Worm (Caenorhabditis elegans) whole organism, mixed stage, embryonic: ENCODE measurements around the gene zhit-3.

ENCODE experiments used
- M03D4.4 ChIP-seq: sonication (generic microtip); optimal IDR thresholded peaks from 2 replicates; lab custom pipeline; 2017; ENCODE audit warnings: mild to moderate bottlenecking, missing genetic modification characterization, missing compliant biosample characterization
- bed-3 ChIP-seq: fragments of 200-800 bp; sonication (Bioruptor generic); optimal IDR thresholded peaks from 3 replicates; lab custom pipeline; 2018; ENCODE audit warnings: mild to moderate bottlenecking, missing genetic modification characterization, moderate library complexity, missing compliant biosample characterization
- ceh-39 ChIP-seq: fragments of 150-350 bp; optimal IDR thresholded peaks from 2 replicates; lab custom pipeline; 2014; ENCODE audit warnings: missing biosample characterization, missing genetic modification characterization
- ceh-43 ChIP-seq: fragments of 200-800 bp; sonication (Bioruptor generic); optimal IDR thresholded peaks from 2 replicates; lab custom pipeline; 2018; ENCODE audit warnings: mild to moderate bottlenecking, missing genetic modification characterization, moderate library complexity, missing compliant biosample characterization
- ces-1 ChIP-seq: fragments of 150-350 bp; optimal IDR thresholded peaks from 2 replicates; lab custom pipeline; 2014; ENCODE audit warnings: missing biosample characterization, missing genetic modification reagents, missing genetic modification characterization
- cnd-1 ChIP-seq: fragments of 200-800 bp; sonication (Bioruptor generic); optimal IDR thresholded peaks from 2 replicates; lab custom pipeline; 2018; ENCODE audit warnings: mild to moderate bottlenecking, missing genetic modification characterization, missing compliant biosample characterization
- drap-1 ChIP-seq: fragments of 200-800 bp; sonication (Bioruptor generic); optimal IDR thresholded peaks from 3 replicates; lab custom pipeline; 2018; ENCODE audit warnings: mild to moderate bottlenecking, missing genetic modification characterization, missing compliant biosample characterization
- elt-1 ChIP-seq: sonication (generic microtip); optimal IDR thresholded peaks from 2 replicates; lab custom pipeline; 2017; ENCODE audit warnings: missing genetic modification characterization, mild to moderate bottlenecking, missing compliant biosample characterization, antibody characterized with exemption, moderate library complexity, borderline replicate concordance; ENCODE audit not compliant: insufficient read depth
- elt-3 ChIP-seq: fragments of 150-350 bp; optimal IDR thresholded peaks from 2 replicates; lab custom pipeline; 2014; ENCODE audit warnings: missing biosample characterization, missing genetic modification characterization
- flh-1 ChIP-seq: fragments of 200-800 bp; sonication (Bioruptor generic); optimal IDR thresholded peaks from 2 replicates; lab custom pipeline; 2018; ENCODE audit warnings: mild to moderate bottlenecking, missing genetic modification characterization, moderate library complexity, missing compliant biosample characterization
- ham-2 ChIP-seq: fragments of 200-800 bp; sonication (Bioruptor generic); optimal IDR thresholded peaks from 2 replicates; lab custom pipeline; 2018; ENCODE audit warnings: mild to moderate bottlenecking, missing genetic modification characterization, missing compliant biosample characterization
- hlh-1 ChIP-seq: fragments of 150-350 bp; optimal IDR thresholded peaks from 2 replicates; lab custom pipeline; 2014; ENCODE audit warnings: missing biosample characterization, missing genetic modification reagents, missing genetic modification characterization
- lin-13 ChIP-seq: fragments of 150-350 bp; optimal IDR thresholded peaks from 2 replicates; lab custom pipeline; 2014; ENCODE audit warnings: missing biosample characterization, missing genetic modification characterization
- lin-32 ChIP-seq: fragments of 200-800 bp; sonication (Bioruptor generic); optimal IDR thresholded peaks from 2 replicates; lab custom pipeline; 2018; ENCODE audit warnings: mild to moderate bottlenecking, missing genetic modification characterization, missing compliant biosample characterization
- lsy-2 ChIP-seq: fragments of 150-350 bp; optimal IDR thresholded peaks from 2 replicates; lab custom pipeline; 2014; ENCODE audit warnings: missing biosample characterization, missing genetic modification characterization
- mab-5 ChIP-seq: fragments of 150-350 bp; optimal IDR thresholded peaks from 2 replicates; lab custom pipeline; 2014; ENCODE audit warnings: missing biosample characterization, missing genetic modification characterization
- mep-1 ChIP-seq: fragments of 150-350 bp; optimal IDR thresholded peaks from 2 replicates; lab custom pipeline; 2017; ENCODE audit warnings: missing biosample characterization, missing genetic modification reagents, missing genetic modification characterization, inconsistent platforms
- mls-2 ChIP-seq: sonication (generic microtip); optimal IDR thresholded peaks from 2 replicates; lab custom pipeline; 2016; ENCODE audit warnings: mild to moderate bottlenecking, missing genetic modification characterization, moderate library complexity, missing compliant biosample characterization
- nhr-12 ChIP-seq: fragments of 150-350 bp; optimal IDR thresholded peaks from 2 replicates; lab custom pipeline; 2014; ENCODE audit warnings: missing biosample characterization, missing genetic modification characterization
- nhr-2 ChIP-seq: fragments of 150-350 bp; optimal IDR thresholded peaks from 2 replicates; lab custom pipeline; 2014; ENCODE audit warnings: missing biosample characterization, missing genetic modification characterization
- nhr-237 ChIP-seq: fragments of 150-350 bp; optimal IDR thresholded peaks from 2 replicates; lab custom pipeline; 2014; ENCODE audit warnings: missing biosample characterization, missing genetic modification characterization
- nhr-28 ChIP-seq: fragments of 150-350 bp; optimal IDR thresholded peaks from 2 replicates; lab custom pipeline; 2014; ENCODE audit warnings: missing biosample characterization, missing genetic modification characterization
- nhr-76 ChIP-seq: sonication (generic microtip); optimal IDR thresholded peaks from 2 replicates; lab custom pipeline; 2017; ENCODE audit warnings: missing biosample characterization, missing genetic modification characterization
- sem-2 ChIP-seq: fragments of 200-800 bp; sonication (Bioruptor generic); optimal IDR thresholded peaks from 2 replicates; lab custom pipeline; 2018; ENCODE audit warnings: mild to moderate bottlenecking, missing genetic modification characterization, missing compliant biosample characterization
- snpc-4 ChIP-seq: fragments of 150-350 bp; optimal IDR thresholded peaks from 2 replicates; lab custom pipeline; 2014; ENCODE audit warnings: missing biosample characterization, missing genetic modification characterization
- tbx-8 ChIP-seq: fragments of 200-800 bp; sonication (Bioruptor generic); optimal IDR thresholded peaks from 2 replicates; lab custom pipeline; 2018; ENCODE audit warnings: mild to moderate bottlenecking, missing genetic modification characterization, moderate library complexity, missing compliant biosample characterization
- unc-120 ChIP-seq: sonication (generic microtip); optimal IDR thresholded peaks from 2 replicates; lab custom pipeline; 2017; ENCODE audit warnings: missing genetic modification characterization, missing compliant biosample characterization; ENCODE audit not compliant: poor library complexity, severe bottlenecking
- unc-62 ChIP-seq: fragments of 150-350 bp; optimal IDR thresholded peaks from 2 replicates; lab custom pipeline; 2014; ENCODE audit warnings: missing biosample characterization, missing genetic modification reagents, missing genetic modification characterization
- zip-8 ChIP-seq: fragments of 150-350 bp; optimal IDR thresholded peaks from 2 replicates; lab custom pipeline; 2014; ENCODE audit warnings: missing biosample characterization, missing genetic modification characterization
- ztf-11 ChIP-seq: fragments of 150-350 bp; optimal IDR thresholded peaks from 2 replicates; lab custom pipeline; 2014; ENCODE audit warnings: missing biosample characterization, missing genetic modification characterization

zhit-3 gene

ce11 chrV:10237959-10238444 lies 26.1 kb upstream of the zhit-3 start:
- no peak for TF ChIP-seq cnd-1 (tag; lab: Kevin White, UChicago)
- TF ChIP-seq ham-2 (GFP tag; lab: Kevin White, UChicago), result no peak
- no peak for TF ChIP-seq zip-8

- no peak for TF ChIP-seq mls-2
- TF ChIP-seq tbx-8, result no peak
- no peak for TF ChIP-seq elt-3
- no peak for TF ChIP-seq unc-120 (tag; lab: Kevin White, UChicago)
- TF ChIP-seq mep-1 (tag; lab: Kevin White, UChicago), result no peak
- TF ChIP-seq lsy-2 (tag; lab: Kevin White, UChicago), result no peak
- TF ChIP-seq nhr-237 (tag; lab: Kevin White, UChicago), result no peak
- no peak for TF ChIP-seq sem-2
- no peak for TF ChIP-seq elt-1
- no peak for TF ChIP-seq nhr-76 (tag; lab: Kevin White, UChicago)
- no peak for TF ChIP-seq nhr-12
Measured at ce11 chrV:10237171-10237570, 25.2 kb upstream of the zhit-3 start.

- TF ChIP-seq ces-1, result no peak
Measured at ce11 chrV:10233330-10233729, 21.4 kb upstream of the zhit-3 start, which contains the start of gene str-182. TSS of gene str-182 (minus strand) at chrV:10233430.

ce11 chrV:10230932-10231331 lies 19.0 kb upstream of the zhit-3 start, which contains the start of gene fipr-6:
TSS of gene fipr-6 (plus strand) at chrV:10231232.
- no peak for TF ChIP-seq ham-2 (GFP tag; lab: Kevin White, UChicago)
- no peak for TF ChIP-seq nhr-2 (tag; lab: Kevin White, UChicago)
- TF ChIP-seq nhr-237 (tag; lab: Kevin White, UChicago), result no peak
- no peak for TF ChIP-seq nhr-28 (tag; lab: Kevin White, UChicago)
- no peak for TF ChIP-seq lin-13
- no peak for TF ChIP-seq hlh-1 (tag; lab: Kevin White, UChicago)
- TF ChIP-seq M03D4.4, result no peak
- no peak for TF ChIP-seq bed-3 (GFP tag; lab: Kevin White, UChicago)
- TF ChIP-seq unc-62 (GFP tag; lab: Kevin White, UChicago), result no peak
- no peak for TF ChIP-seq ceh-43 (GFP tag; lab: Kevin White, UChicago)
- TF ChIP-seq ceh-39 (tag; lab: Kevin White, UChicago), result no peak
- no peak for TF ChIP-seq sem-2
- TF ChIP-seq mab-5, result no peak

- TF ChIP-seq lin-32, result no peak
- TF ChIP-seq drap-1 (GFP tag; lab: Kevin White, UChicago), result no peak
- no peak for TF ChIP-seq nhr-237 (tag; lab: Kevin White, UChicago)
- no peak for TF ChIP-seq mls-2
- no peak for TF ChIP-seq ham-2 (GFP tag; lab: Kevin White, UChicago)
- no peak for TF ChIP-seq elt-3
- no peak for TF ChIP-seq nhr-76 (tag; lab: Kevin White, UChicago)
- no peak for TF ChIP-seq flh-1 (GFP tag; lab: Kevin White, UChicago)
- no peak for TF ChIP-seq unc-62 (GFP tag; lab: Kevin White, UChicago)
- no peak for TF ChIP-seq ceh-39 (tag; lab: Kevin White, UChicago)
- TF ChIP-seq lsy-2 (tag; lab: Kevin White, UChicago), result no peak
- no peak for TF ChIP-seq ces-1
- no peak for TF ChIP-seq zip-8
- no peak for TF ChIP-seq nhr-2 (tag; lab: Kevin White, UChicago)
- TF ChIP-seq lin-13, result no peak
- no peak for TF ChIP-seq hlh-1 (tag; lab: Kevin White, UChicago)
- TF ChIP-seq unc-120 (tag; lab: Kevin White, UChicago), result no peak
- no peak for TF ChIP-seq ceh-43 (GFP tag; lab: Kevin White, UChicago)
Measured at ce11 chrV:10229222-10229879, 17.4 kb upstream of the zhit-3 start, which contains the start of the genes pyt-1 and fipr-7. TSS of gene pyt-1 (minus strand) at chrV:10229322. TSS of gene fipr-7 (plus strand) at chrV:10229829.

ce11 chrV:10228360-10228759 lies 16.4 kb upstream of the zhit-3 start, which contains the start of gene fipr-4:
TSS of gene fipr-4 (minus strand) at chrV:10228460.
- TF ChIP-seq M03D4.4, result no peak
- no peak for TF ChIP-seq unc-62 (GFP tag; lab: Kevin White, UChicago)
- TF ChIP-seq mls-2, result no peak
- no peak for TF ChIP-seq flh-1 (GFP tag; lab: Kevin White, UChicago)
- no peak for TF ChIP-seq lsy-2 (tag; lab: Kevin White, UChicago)
- TF ChIP-seq cnd-1 (tag; lab: Kevin White, UChicago), result no peak
- no peak for TF ChIP-seq elt-3
- no peak for TF ChIP-seq sem-2
- TF ChIP-seq nhr-28 (tag; lab: Kevin White, UChicago), result no peak
- TF ChIP-seq ceh-39 (tag; lab: Kevin White, UChicago), result no peak
- no peak for TF ChIP-seq drap-1 (GFP tag; lab: Kevin White, UChicago)
- no peak for TF ChIP-seq bed-3 (GFP tag; lab: Kevin White, UChicago)
- no peak for TF ChIP-seq ham-2 (GFP tag; lab: Kevin White, UChicago)
- no peak for TF ChIP-seq snpc-4 (tag; lab: Kevin White, UChicago)
- no peak for TF ChIP-seq mep-1 (tag; lab: Kevin White, UChicago)
- TF ChIP-seq mab-5, result no peak
- no peak for TF ChIP-seq lin-32
- TF ChIP-seq lin-13, result no peak
- no peak for TF ChIP-seq ztf-11 (tag; lab: Kevin White, UChicago)
- TF ChIP-seq elt-1, result no peak
- TF ChIP-seq, all 35 proteins: peak for 0
